Fruit fly (Drosophila melanogaster): ENCODE data around the gene CG31279.

Gene CG31279

dm6 chr3R:16431707-16432106 is 1.2 kb downstream of the CG31279 start (continued):
- peak; percentile 53; the same call in 2 of the 3 replicates for TF ChIP-seq HLH4C (GFP tag; IDR thresholded peaks at IDR 0.05; ENCODE audit: partially characterized antibody)
- TF ChIP-seq Max (GFP tag; optimal IDR thresholded peaks at IDR 0.05), result no peak
- TF ChIP-seq B-H1 (GFP tag; IDR thresholded peaks at IDR 0.05), result no peak
- TF ChIP-seq CG2712 (tag; optimal IDR thresholded peaks at IDR 0.05), result peak; percentile 61
- peak; percentile 38; the same call in 1 of the 2 replicates for TF ChIP-seq MBD-R2 (GFP tag; IDR thresholded peaks at IDR 0.05)
- TF ChIP-seq wdn (GFP tag; IDR thresholded peaks at IDR 0.05), result no peak
- TF ChIP-seq jing (GFP tag; optimal IDR thresholded peaks at IDR 0.05), result no peak
- no peak for TF ChIP-seq CG12769 (tag; optimal IDR thresholded peaks at IDR 0.05)
- no peak for TF ChIP-seq Taf1 (GFP tag; IDR thresholded peaks at IDR 0.05)
- peak; percentile 2 for TF ChIP-seq CG8924 (tag; optimal IDR thresholded peaks at IDR 0.05)
- no peak for TF ChIP-seq grn (GFP tag; optimal IDR thresholded peaks at IDR 0.05)
- no peak for TF ChIP-seq CG10431 (GFP tag; optimal IDR thresholded peaks at IDR 0.05)
- TF ChIP-seq CG5180 (GFP tag; optimal IDR thresholded peaks at IDR 0.05), result no peak
- TF ChIP-seq Sox100B (GFP tag; optimal IDR thresholded peaks at IDR 0.05), result no peak
- peak; percentile 84 for TF ChIP-seq HmgZ (tag; optimal IDR thresholded peaks at IDR 0.05)
- TF ChIP-seq gsb (GFP tag; IDR thresholded peaks at IDR 0.05), result no peak
- TF ChIP-seq HLH3B (GFP tag; IDR thresholded peaks at IDR 0.05), result peak; percentile 59
- no peak for TF ChIP-seq wor (GFP tag; IDR thresholded peaks at IDR 0.05)
- TF ChIP-seq mirr (GFP tag; optimal IDR thresholded peaks at IDR 0.05), result peak; percentile 60
- TF ChIP-seq abd-A (tag; optimal IDR thresholded peaks at IDR 0.05), result no peak
- peak; percentile 59 for TF ChIP-seq CG7987 (GFP tag; optimal IDR thresholded peaks at IDR 0.05)
- no peak for TF ChIP-seq Fer1 (GFP tag; optimal IDR thresholded peaks at IDR 0.05)
- no peak for TF ChIP-seq gfzf (GFP tag; optimal IDR thresholded peaks at IDR 0.05)
- peak; percentile 17 for TF ChIP-seq CG18619 (GFP tag; optimal IDR thresholded peaks at IDR 0.05)
- no peak for TF ChIP-seq CG9215 (GFP tag; IDR thresholded peaks at IDR 0.05)
- no peak for TF ChIP-seq Ssrp (tag; optimal IDR thresholded peaks at IDR 0.05)
- 0 out of 2 replicates have a peak, but pooled peaks have one; percentile 47 for TF ChIP-seq aop (GFP tag; IDR thresholded peaks at IDR 0.05)
- no peak for TF ChIP-seq CG30431 (GFP tag; optimal IDR thresholded peaks at IDR 0.05)
- TF ChIP-seq disco-r (GFP tag; optimal IDR thresholded peaks at IDR 0.05), result no peak
- TF ChIP-seq chinmo (GFP tag; IDR thresholded peaks at IDR 0.05; ENCODE audit: partially characterized antibody), result peak; percentile 73; the same call in 3 of the 4 replicates
- peak; percentile 42 for TF ChIP-seq Dek (tag; optimal IDR thresholded peaks at IDR 0.05)
- TF ChIP-seq Pdp1 (GFP tag; optimal IDR thresholded peaks at IDR 0.05), result no peak
- no peak for TF ChIP-seq insv (GFP tag; optimal IDR thresholded peaks at IDR 0.05)
- peak; percentile 47 for TF ChIP-seq CG6765 (GFP tag; optimal IDR thresholded peaks at IDR 0.05)
- peak; percentile 2 for TF ChIP-seq bcd (GFP tag; optimal IDR thresholded peaks at IDR 0.05)
- no peak for TF ChIP-seq CHES-1-like (GFP tag; optimal IDR thresholded peaks at IDR 0.05)
- peak; percentile 25 for TF ChIP-seq CG15696 (tag; optimal IDR thresholded peaks at IDR 0.05)
- TF ChIP-seq cg (GFP tag; optimal IDR thresholded peaks at IDR 0.05), result no peak
- peak; percentile 46 for TF ChIP-seq CG12744 (GFP tag; optimal IDR thresholded peaks at IDR 0.05)
- TF ChIP-seq hbn (GFP tag; IDR thresholded peaks at IDR 0.05; ENCODE audit: partially characterized antibody), result peak; percentile 38; the same call in 1 of the 2 replicates
- TF ChIP-seq ato (GFP tag; IDR thresholded peaks at IDR 0.05; ENCODE audit: partially characterized antibody), result peak; percentile 65
- peak; percentile 5 for TF ChIP-seq Chrac-16 (GFP tag; optimal IDR thresholded peaks at IDR 0.05)
- peak; percentile 5 for TF ChIP-seq fd96Cb (tag; optimal IDR thresholded peaks at IDR 0.05)
- TF ChIP-seq HLHmδ (GFP tag; optimal IDR thresholded peaks at IDR 0.05), result no peak
- peak; percentile 65; the same call in 1 of the 3 replicates for TF ChIP-seq ken (GFP tag; IDR thresholded peaks at IDR 0.05)
- no peak for TF ChIP-seq sima (GFP tag; optimal IDR thresholded peaks at IDR 0.05)
- peak; percentile 50 for TF ChIP-seq NfI (GFP tag; optimal IDR thresholded peaks at IDR 0.05)
- TF ChIP-seq CG4730 (GFP tag; IDR thresholded peaks at IDR 0.05), result no peak
- TF ChIP-seq CG11398 (GFP tag; optimal IDR thresholded peaks at IDR 0.05), result no peak
- TF ChIP-seq CG7839 (tag; optimal IDR thresholded peaks at IDR 0.05), result peak; percentile 44

All from whole organism, embryonic.